Fruit fly (Drosophila melanogaster) whole organism, prepupa: ENCODE measurements around the gene CG9578.

Source experiments
- CG11902 ChIP-seq: fragments of 200-800 bp; sonication (Bioruptor generic); optimal IDR thresholded peaks from 3 replicates; lab custom pipeline; 2016; ENCODE audit warnings: missing biosample characterization, missing genetic modification characterization
- CG15336 ChIP-seq: fragments of 200-800 bp; sonication (Bioruptor generic); IDR thresholded peaks from 2 replicates; pipeline ENCODE4 v1.3.6; 2022; ENCODE audit warnings: missing biosample characterization, missing genetic modification characterization
- CG16779 ChIP-seq: fragments of 200-800 bp; sonication (Bioruptor generic); optimal IDR thresholded peaks from 3 replicates; lab custom pipeline; 2017; ENCODE audit warnings: missing biosample characterization, mild to moderate bottlenecking, missing genetic modification characterization
- CG8119 ChIP-seq: fragments of 200-800 bp; sonication (Bioruptor generic); IDR thresholded peaks from 3 replicates; pipeline ENCODE4 v1.3.6; 2022; ENCODE audit warnings: missing biosample characterization, missing genetic modification characterization
- Hr38 ChIP-seq: sonication (Bioruptor generic); optimal IDR thresholded peaks from 2 replicates; lab custom pipeline; 2016; ENCODE audit warnings: missing biosample characterization, missing genetic modification characterization
- Lpt ChIP-seq: fragments of 200-800 bp; sonication (Bioruptor generic); optimal IDR thresholded peaks from 3 replicates; lab custom pipeline; 2016; ENCODE audit warnings: missing biosample characterization, missing genetic modification characterization

DNA sequence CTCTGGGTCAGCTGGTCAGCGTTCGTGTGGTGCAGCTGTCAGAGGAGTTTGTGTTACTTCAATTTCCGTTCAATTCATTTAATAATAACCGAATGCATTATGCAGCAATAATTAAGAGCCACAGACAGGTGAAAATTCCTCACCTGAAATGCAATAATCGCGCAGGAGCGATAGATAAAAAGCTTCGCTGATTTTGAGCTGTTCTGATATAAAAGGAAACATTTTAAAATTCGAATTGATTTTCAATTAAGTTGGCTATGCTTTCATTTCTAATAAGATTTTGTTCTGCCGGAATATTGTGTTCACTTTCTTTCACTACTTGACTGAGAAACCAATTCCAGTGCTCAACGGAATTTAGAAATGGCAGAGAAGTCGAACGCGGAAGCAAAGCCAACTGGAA, 30.5 kb upstream of the CG9578 start, which contains the start of gene CG42583:
- TF ChIP-seq Lpt (GFP tag; lab: Kevin White, UChicago) (no peak), CG11902 (no peak), CG16779 (no peak), CG15336 (GFP tag; lab: Robert Waterston, UW) (no peak), Hr38 (GFP tag; lab: Kevin White, UChicago) (no peak), CG8119 (GFP tag; lab: Robert Waterston, UW) (no peak)
